Worm (Caenorhabditis elegans) whole organism, early embryonic: ENCODE data around the gene T26C12.1.

Experiments used
- F13C5.2 ChIP-seq: sonication (generic microtip); optimal IDR thresholded peaks from 2 replicates; lab custom pipeline; 2017; ENCODE audit warnings: mild to moderate bottlenecking, missing genetic modification characterization, inconsistent platforms, missing compliant biosample characterization
- ceh-36 ChIP-seq: sonication (generic microtip); optimal IDR thresholded peaks from 2 replicates; lab custom pipeline; 2016; ENCODE audit warnings: missing genetic modification characterization, inconsistent platforms, missing compliant biosample characterization
- sea-1 ChIP-seq: fragments of 200-800 bp; sonication (Bioruptor generic); conservative IDR thresholded peaks from 2 replicates; pipeline ENCODE4 v1.3.6; 2022; ENCODE audit warnings: missing genetic modification characterization, missing compliant biosample characterization
- tbx-11 ChIP-seq: fragments of 200-800 bp; sonication (Bioruptor generic); IDR thresholded peaks from 2 replicates; pipeline ENCODE4 v1.3.6; 2022; ENCODE audit warnings: missing genetic modification characterization, missing compliant biosample characterization
- tbx-37 ChIP-seq: fragments of 200-800 bp; sonication (Bioruptor generic); conservative IDR thresholded peaks from 2 replicates; pipeline ENCODE4 v1.3.6; 2022; ENCODE audit warnings: missing genetic modification reagents, missing genetic modification characterization, missing compliant biosample characterization

ce11 chrIV:3231644-3232043 is 27.1 kb upstream of the T26C12.1 start:
- TF ChIP-seq tbx-37 (GFP tag; lab: Robert Waterston, UW) (no peak), ceh-36 (no peak), sea-1 (GFP tag; lab: Robert Waterston, UW) (no peak), F13C5.2 (tag; lab: Kevin White, UChicago) (no peak), tbx-11 (GFP tag; lab: Robert Waterston, UW) (no peak)
